Worm (Caenorhabditis elegans) whole organism, young adult: ENCODE results near the gene F14F8.9.

ENCODE experiments used
- F22D6.2 ChIP-seq: sonication (generic microtip); optimal IDR thresholded peaks from 2 replicates; lab custom pipeline; 2016; ENCODE audit warnings: mild to moderate bottlenecking, missing genetic modification characterization, missing compliant biosample characterization
- F23B12.7 ChIP-seq: sonication (generic microtip); optimal IDR thresholded peaks from 2 replicates; lab custom pipeline; 2017; ENCODE audit warnings: missing genetic modification characterization, mild to moderate bottlenecking, missing compliant biosample characterization, antibody characterized with exemption, moderate library complexity; ENCODE audit not compliant: insufficient read depth
- F49E8.2 ChIP-seq: sonication (generic microtip); optimal IDR thresholded peaks from 3 replicates; lab custom pipeline; 2017; ENCODE audit warnings: missing genetic modification characterization, mild to moderate bottlenecking, missing compliant biosample characterization, antibody characterized with exemption, moderate library complexity; ENCODE audit not compliant: insufficient read depth
- F55B11.4 ChIP-seq: sonication (generic microtip); optimal IDR thresholded peaks from 2 replicates; lab custom pipeline; 2016; ENCODE audit warnings: missing compliant biosample characterization, missing genetic modification characterization, borderline replicate concordance; ENCODE audit not compliant: insufficient read depth
- K12H6.12 ChIP-seq: fragments of 200-800 bp; sonication (Bioruptor generic); optimal IDR thresholded peaks from 2 replicates; lab custom pipeline; 2018; ENCODE audit warnings: mild to moderate bottlenecking, missing genetic modification characterization, missing compliant biosample characterization
- T07F8.4 ChIP-seq: sonication (generic microtip); optimal IDR thresholded peaks from 2 replicates; lab custom pipeline; 2016; ENCODE audit warnings: mild to moderate bottlenecking, missing genetic modification characterization, moderate library complexity, missing compliant biosample characterization
- Y67H2A.10 ChIP-seq: fragments of 200-800 bp; sonication (Bioruptor generic); conservative IDR thresholded peaks from 2 replicates; pipeline ENCODE4 v1.3.6; 2022; ENCODE audit warnings: missing genetic modification reagents, missing genetic modification characterization, missing compliant biosample characterization
- Y95B8A.8 ChIP-seq: fragments of 200-800 bp; sonication (Bioruptor generic); IDR thresholded peaks from 2 replicates; pipeline ENCODE4 v1.3.6; 2022; ENCODE audit warnings: missing genetic modification reagents, missing genetic modification characterization, missing compliant biosample characterization
- atf-7 ChIP-seq: sonication (generic microtip); optimal IDR thresholded peaks from 2 replicates; lab custom pipeline; 2017; ENCODE audit warnings: mild to moderate bottlenecking, missing genetic modification characterization, missing compliant biosample characterization
- cebp-2 ChIP-seq: fragments of 200-800 bp; sonication (Bioruptor generic); IDR thresholded peaks from 2 replicates; pipeline ENCODE4 v1.3.6; 2022; ENCODE audit warnings: missing genetic modification characterization, missing compliant biosample characterization
- ceh-27 ChIP-seq: fragments of 200-800 bp; sonication (Bioruptor generic); optimal IDR thresholded peaks from 2 replicates; lab custom pipeline; 2018; ENCODE audit warnings: mild to moderate bottlenecking, missing genetic modification characterization, moderate library complexity, missing compliant biosample characterization
- ceh-58 ChIP-seq: fragments of 200-800 bp; sonication (Bioruptor generic); IDR thresholded peaks from 2 replicates; pipeline ENCODE4 v1.3.6; 2022; ENCODE audit warnings: missing genetic modification characterization, missing compliant biosample characterization
- die-1 ChIP-seq: sonication (generic microtip); optimal IDR thresholded peaks from 2 replicates; lab custom pipeline; 2016; ENCODE audit warnings: missing genotype, mild to moderate bottlenecking, missing genetic modification characterization, missing compliant biosample characterization
- dox-1 ChIP-seq: fragments of 200-800 bp; sonication (Bioruptor generic); IDR thresholded peaks from 2 replicates; pipeline ENCODE4 v1.3.6; 2022; ENCODE audit warnings: missing genetic modification reagents, missing genetic modification characterization, missing compliant biosample characterization
- dpl-1 ChIP-seq: fragments of 150-350 bp; optimal IDR thresholded peaks from 2 replicates; lab custom pipeline; 2014; ENCODE audit warnings: missing biosample characterization, missing genetic modification reagents, missing genetic modification characterization
- egl-18 ChIP-seq: fragments of 200-800 bp; sonication (Bioruptor generic); IDR thresholded peaks from 2 replicates; pipeline ENCODE4 v1.3.6; 2022; ENCODE audit warnings: missing genetic modification reagents, missing genetic modification characterization, missing compliant biosample characterization
- egl-44 ChIP-seq: fragments of 200-800 bp; sonication (Bioruptor generic); IDR thresholded peaks from 2 replicates; pipeline ENCODE4 v1.3.6; 2022; ENCODE audit warnings: missing genetic modification reagents, missing genetic modification characterization, missing compliant biosample characterization
- ets-4 ChIP-seq: fragments of 200-800 bp; sonication (Bioruptor generic); optimal IDR thresholded peaks from 2 replicates; lab custom pipeline; 2018; ENCODE audit warnings: mild to moderate bottlenecking, missing genetic modification characterization, missing compliant biosample characterization
- gei-17 ChIP-seq: fragments of 200-800 bp; sonication (Bioruptor generic); optimal IDR thresholded peaks from 2 replicates; lab custom pipeline; 2018; ENCODE audit warnings: mild to moderate bottlenecking, missing genetic modification characterization, missing compliant biosample characterization
- him-1 ChIP-seq: sonication (generic microtip); optimal IDR thresholded peaks from 2 replicates; lab custom pipeline; 2016; ENCODE audit warnings: missing genotype, missing genetic modification reagents, missing genetic modification characterization, missing compliant biosample characterization
- hlh-12 ChIP-seq: sonication (generic microtip); optimal IDR thresholded peaks from 2 replicates; lab custom pipeline; 2016; ENCODE audit warnings: missing genetic modification characterization, missing compliant biosample characterization
- hlh-26 ChIP-seq: fragments of 200-800 bp; sonication (Bioruptor generic); conservative IDR thresholded peaks from 2 replicates; pipeline ENCODE4 v1.3.6; 2022; ENCODE audit warnings: missing genetic modification reagents, missing genetic modification characterization, missing compliant biosample characterization
- hmg-1.2 ChIP-seq: fragments of 200-800 bp; sonication (Bioruptor generic); IDR thresholded peaks from 2 replicates; pipeline ENCODE4 v1.3.6; 2022; ENCODE audit warnings: missing genetic modification reagents, missing genetic modification characterization, missing compliant biosample characterization
- hsf-1 ChIP-seq: fragments of 200-800 bp; sonication (Bioruptor generic); IDR thresholded peaks from 2 replicates; pipeline ENCODE4 v1.3.6; 2022; ENCODE audit warnings: missing genetic modification reagents, missing genetic modification characterization, missing compliant biosample characterization
- lag-1 ChIP-seq: fragments of 200-800 bp; sonication (Bioruptor generic); IDR thresholded peaks from 2 replicates; pipeline ENCODE4 v1.3.6; 2022; ENCODE audit warnings: missing genetic modification reagents, missing genetic modification characterization, missing compliant biosample characterization
- let-607 ChIP-seq, 2 experiments: fragments of 200-800 bp in 1 of 2; sonication (Bioruptor generic) in 1 of 2; sonication (generic microtip) in 1 of 2; optimal IDR thresholded peaks; 2 replicates each; lab custom pipeline; 2016 to 2018; ENCODE audit warnings: mild to moderate bottlenecking in 2 of 2, missing compliant biosample characterization in 2 of 2, missing genetic modification characterization in 2 of 2, moderate library complexity in 2 of 2, missing genotype in 1 of 2
- lin-26 ChIP-seq: fragments of 200-800 bp; sonication (Bioruptor generic); IDR thresholded peaks from 2 replicates; pipeline ENCODE4 v1.3.6; 2022; ENCODE audit warnings: missing genetic modification reagents, missing genetic modification characterization, missing compliant biosample characterization
- madf-3 ChIP-seq: fragments of 200-800 bp; sonication (Bioruptor generic); IDR thresholded peaks from 2 replicates; pipeline ENCODE4 v1.3.6; 2022; ENCODE audit warnings: missing genetic modification reagents, missing genetic modification characterization, missing compliant biosample characterization
- madf-8 ChIP-seq: fragments of 200-800 bp; sonication (Bioruptor generic); conservative IDR thresholded peaks from 2 replicates; pipeline ENCODE4 v1.3.6; 2022; ENCODE audit warnings: missing genetic modification reagents, missing genetic modification characterization, missing compliant biosample characterization
- mel-28 ChIP-seq: sonication (generic microtip); optimal IDR thresholded peaks from 2 replicates; lab custom pipeline; 2016; ENCODE audit warnings: borderline replicate concordance, mild to moderate bottlenecking, missing genetic modification characterization, missing compliant biosample characterization
- mxl-1 ChIP-seq: sonication (generic microtip); optimal IDR thresholded peaks from 2 replicates; lab custom pipeline; 2016; ENCODE audit warnings: missing genetic modification characterization, missing compliant biosample characterization
- nfya-2 ChIP-seq: fragments of 200-800 bp; sonication (Bioruptor generic); IDR thresholded peaks from 2 replicates; pipeline ENCODE4 v1.3.6; 2022; ENCODE audit warnings: missing genetic modification reagents, missing genetic modification characterization, missing compliant biosample characterization
- rec-8 ChIP-seq, 2 experiments: sonication (generic microtip); optimal IDR thresholded peaks; 2 replicates each; lab custom pipeline; 2016; ENCODE audit warnings: mild to moderate bottlenecking in 2 of 2, missing genetic modification characterization in 2 of 2, missing genetic modification reagents in 2 of 2, missing genotype in 2 of 2, missing biosample characterization in 1 of 2, missing compliant biosample characterization in 1 of 2, moderate library complexity in 1 of 2
- rpc-1 ChIP-seq, 2 experiments: fragments of 150-350 bp in 1 of 2; sonication (generic microtip) in 1 of 2; optimal IDR thresholded peaks; 2 replicates each; lab custom pipeline; 2014 to 2018; ENCODE audit warnings: missing biosample characterization in 1 of 2, missing genetic modification characterization in 1 of 2, missing genetic modification reagents in 1 of 2, missing genotype in 1 of 2
- snpc-3.4 ChIP-seq: sonication (generic microtip); optimal IDR thresholded peaks from 2 replicates; lab custom pipeline; 2017; ENCODE audit warnings: missing genetic modification characterization, mild to moderate bottlenecking, missing compliant biosample characterization, antibody characterized with exemption, moderate library complexity, missing genotype, missing genetic modification reagents
- tbx-9 ChIP-seq: sonication (generic microtip); optimal IDR thresholded peaks from 2 replicates; lab custom pipeline; 2016; ENCODE audit warnings: borderline replicate concordance, missing genetic modification characterization, inconsistent platforms, missing compliant biosample characterization
- xnd-1 ChIP-seq: sonication (generic microtip); optimal IDR thresholded peaks from 2 replicates; lab custom pipeline; 2016; ENCODE audit warnings: missing genotype, missing genetic modification reagents, missing genetic modification characterization, missing compliant biosample characterization
- ztf-18 ChIP-seq: sonication (generic microtip); optimal IDR thresholded peaks from 2 replicates; lab custom pipeline; 2016; ENCODE audit warnings: missing genotype, mild to moderate bottlenecking, missing genetic modification characterization, missing compliant biosample characterization
- ztf-25 ChIP-seq: fragments of 200-800 bp; sonication (Bioruptor generic); IDR thresholded peaks from 2 replicates; pipeline ENCODE4 v1.3.6; 2022; ENCODE audit warnings: missing genetic modification reagents, missing genetic modification characterization, missing compliant biosample characterization

F14F8.9 gene

DNA sequence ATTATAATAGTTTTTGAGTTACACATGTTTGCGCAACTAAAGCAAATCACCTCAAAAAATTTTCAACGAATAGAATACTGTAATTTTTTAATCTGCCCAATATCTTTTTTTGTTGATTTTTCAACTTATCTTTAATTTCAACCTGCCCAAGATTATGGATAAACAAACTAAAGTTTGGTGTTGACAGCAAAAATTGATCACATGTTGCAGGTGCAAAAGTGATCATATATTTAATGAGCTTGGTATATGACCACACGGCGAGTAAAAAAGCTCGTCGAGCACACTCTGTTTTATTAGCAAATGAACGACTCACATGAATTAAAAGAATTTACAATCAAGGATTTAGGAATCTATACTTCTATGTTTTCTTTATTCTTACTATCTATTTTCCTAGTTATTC is 7.2 kb upstream of the F14F8.9 start, which contains the start of gene srz-1 (continued):
- TF ChIP-seq hsf-1: no peak

DNA sequence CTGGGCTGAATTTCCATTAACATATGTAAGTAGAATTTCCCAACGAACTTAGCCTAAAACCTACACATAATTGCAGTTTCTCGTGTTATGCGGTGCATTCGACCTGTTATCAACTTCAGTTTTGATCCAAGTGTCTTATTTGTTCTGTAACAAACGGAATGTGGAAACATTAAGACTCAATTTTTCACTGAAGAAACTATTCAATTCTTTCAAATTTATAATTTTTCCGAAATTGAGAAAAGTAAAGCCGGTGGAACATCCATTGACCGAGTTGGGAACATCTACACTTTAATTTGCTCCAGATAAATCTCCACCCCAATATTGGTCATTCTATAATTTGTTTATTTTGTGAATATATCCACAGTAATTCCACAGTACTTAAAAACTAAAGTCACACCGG is 6.0 kb upstream of the F14F8.9 start:
- TF ChIP-seq F22D6.2 (tag; lab: Kevin White, UChicago) (no peak), madf-8 (GFP tag; lab: Robert Waterston, UW) (no peak), ceh-27 (GFP tag; lab: Kevin White, UChicago) (no peak), hlh-26 (GFP tag; lab: Robert Waterston, UW) (no peak), hlh-12 (tag; lab: Kevin White, UChicago) (no peak), hmg-1.2 (GFP tag; lab: Robert Waterston, UW) (no peak), tbx-9 (tag; lab: Kevin White, UChicago) (no peak), nfya-2 (GFP tag; lab: Robert Waterston, UW) (no peak), cebp-2 (GFP tag; lab: Robert Waterston, UW) (no peak), F49E8.2 (no peak), lag-1 (GFP tag; lab: Robert Waterston, UW) (no peak), mxl-1 (tag; lab: Kevin White, UChicago) (no peak), ztf-25 (GFP tag; lab: Robert Waterston, UW) (no peak), let-607 (tag; optimal IDR thresholded peaks at IDR 0.05; lab: Kevin White, UChicago) (no peak), dpl-1 (GFP tag; lab: Kevin White, UChicago) (no peak), lin-26 (no peak), F23B12.7 (tag; lab: Kevin White, UChicago) (no peak)

DNA sequence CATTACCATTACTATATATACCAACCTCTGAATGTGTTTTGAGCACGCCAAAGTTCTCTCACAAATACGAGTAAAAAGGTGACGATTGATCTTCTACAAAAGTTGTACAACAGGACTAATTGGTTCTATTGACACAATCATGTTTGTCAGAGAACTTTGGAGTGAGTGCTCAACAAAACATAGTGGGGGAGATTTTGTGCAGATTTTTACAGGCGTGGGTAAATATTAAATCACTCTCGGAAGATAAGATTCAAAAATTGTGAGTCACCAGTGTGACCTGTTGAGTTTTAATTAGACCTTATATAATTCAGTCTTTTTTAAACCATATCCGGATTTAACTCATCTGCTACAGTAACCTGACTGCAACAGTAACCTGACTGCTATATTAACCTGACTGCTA is 3.8 kb upstream of the F14F8.9 start, which contains the start of gene F14F8.8:
Gene F14F8.8 (minus strand): TSS at position 101 of the 400 bp plus-strand sequence.
- TF ChIP-seq ztf-25 (GFP tag; lab: Robert Waterston, UW) (no peak), egl-44 (GFP tag; lab: Robert Waterston, UW) (no peak), mel-28 (no peak), rec-8 (tag; optimal IDR thresholded peaks at IDR 0.05; lab: Kevin White, UChicago) (no peak), him-1 (tag; lab: Kevin White, UChicago) (no peak), let-607 (tag; optimal IDR thresholded peaks at IDR 0.05; lab: Kevin White, UChicago) (no peak), gei-17 (GFP tag; lab: Kevin White, UChicago) (no peak), dox-1 (no peak)

ce11 chrV:16671190-16671589 is 2.8 kb upstream of the F14F8.9 start, which contains the start of gene str-61:
Gene str-61 (minus strand): TSS chrV:16671290.
- TF ChIP-seq Y95B8A.8: no peak
- TF ChIP-seq F55B11.4: no peak
- TF ChIP-seq madf-3 (GFP tag; lab: Robert Waterston, UW): no peak
- no peak for TF ChIP-seq T07F8.4 (tag; lab: Kevin White, UChicago)
- TF ChIP-seq ets-4 (GFP tag; lab: Kevin White, UChicago): no peak
- TF ChIP-seq ztf-18: no peak
- TF ChIP-seq die-1: no peak
- TF ChIP-seq ceh-58: no peak
- no peak for TF ChIP-seq K12H6.12 (tag; lab: Kevin White, UChicago)
- no peak for TF ChIP-seq Y67H2A.10 (GFP tag; lab: Robert Waterston, UW)
- no peak for TF ChIP-seq mel-28
- no peak for TF ChIP-seq tbx-9 (tag; lab: Kevin White, UChicago)
- TF ChIP-seq gei-17 (GFP tag; lab: Kevin White, UChicago): no peak
- TF ChIP-seq snpc-3.4 (tag; lab: Kevin White, UChicago): no peak
- no peak for TF ChIP-seq rpc-1 (optimal IDR thresholded peaks at IDR 0.05; lab: Kevin White, UChicago)
- no peak for TF ChIP-seq rpc-1 (tag; optimal IDR thresholded peaks at IDR 0.05; lab: Kevin White, UChicago)
- TF ChIP-seq xnd-1 (tag; lab: Kevin White, UChicago): no peak
- no peak for TF ChIP-seq egl-18 (GFP tag; lab: Robert Waterston, UW)
- TF ChIP-seq atf-7 (tag; lab: Kevin White, UChicago): no peak
